Fruit fly (Drosophila melanogaster) whole organism, embryonic: ENCODE data around the gene CG13113.

Experiments
- ATbp ChIP-seq: fragments of 200-800 bp; sonication (Bioruptor generic); optimal IDR thresholded peaks from 2 replicates; lab custom pipeline; 2017; ENCODE audit warnings: missing biosample characterization, mild to moderate bottlenecking, missing genetic modification characterization, missing genetic modification reagents
- Aef1 ChIP-seq: fragments of 200-800 bp; sonication (Bioruptor generic); IDR thresholded peaks from 3 replicates; pipeline ENCODE4 v1.3.6; 2022; ENCODE audit warnings: missing biosample characterization, missing genetic modification characterization
- B-H1 ChIP-seq: fragments of 200-800 bp; sonication (Bioruptor generic); IDR thresholded peaks from 3 replicates; pipeline ENCODE4 v1.3.6; 2022; ENCODE audit warnings: missing biosample characterization, missing genetic modification characterization
- CG10274 ChIP-seq: fragments of 200-800 bp; sonication (Bioruptor generic); optimal IDR thresholded peaks from 3 replicates; lab custom pipeline; 2017; ENCODE audit warnings: missing biosample characterization, mild to moderate bottlenecking, missing genetic modification characterization
- CG10654 ChIP-seq: fragments of 200-800 bp; sonication (Bioruptor generic); optimal IDR thresholded peaks from 2 replicates; lab custom pipeline; 2016; ENCODE audit warnings: missing biosample characterization, missing genetic modification characterization
- CG11504 ChIP-seq: fragments of 200-800 bp; sonication (Bioruptor generic); optimal IDR thresholded peaks from 3 replicates; lab custom pipeline; 2019; ENCODE audit warnings: missing biosample characterization, mild to moderate bottlenecking, missing genetic modification characterization, moderate library complexity
- CG13775 ChIP-seq: fragments of 200-800 bp; sonication (Bioruptor generic); optimal IDR thresholded peaks from 3 replicates; lab custom pipeline; 2017; ENCODE audit warnings: missing biosample characterization, mild to moderate bottlenecking, missing genetic modification characterization
- CG13894 ChIP-seq: fragments of 200-800 bp; sonication (Bioruptor generic); optimal IDR thresholded peaks from 3 replicates; lab custom pipeline; 2018; ENCODE audit warnings: missing biosample characterization, mild to moderate bottlenecking, missing genetic modification characterization, moderate library complexity
- CG17912 ChIP-seq: fragments of 200-800 bp; sonication (Bioruptor generic); optimal IDR thresholded peaks from 2 replicates; lab custom pipeline; 2018; ENCODE audit warnings: missing biosample characterization, mild to moderate bottlenecking, missing genetic modification characterization
- CG18599 ChIP-seq: fragments of 200-800 bp; sonication (Bioruptor generic); optimal IDR thresholded peaks from 3 replicates; lab custom pipeline; 2017; ENCODE audit warnings: missing biosample characterization, missing genetic modification characterization, mild to moderate bottlenecking, moderate library complexity, missing genetic modification reagents
- CG2120 ChIP-seq: fragments of 200-800 bp; sonication (Bioruptor generic); optimal IDR thresholded peaks from 3 replicates; lab custom pipeline; 2016; ENCODE audit warnings: missing biosample characterization, missing genetic modification characterization
- CG2678 ChIP-seq: fragments of 200-800 bp; sonication (Bioruptor generic); optimal IDR thresholded peaks from 3 replicates; lab custom pipeline; 2019; ENCODE audit warnings: missing biosample characterization, mild to moderate bottlenecking, missing genetic modification characterization, moderate library complexity
- CG31224 ChIP-seq: fragments of 200-800 bp; sonication (Bioruptor generic); IDR thresholded peaks from 2 replicates; pipeline ENCODE4 v1.3.6; 2022; ENCODE audit warnings: missing biosample characterization, missing genetic modification characterization
- CG42726 ChIP-seq: fragments of 200-800 bp; sonication (Bioruptor generic); IDR thresholded peaks from 2 replicates; pipeline ENCODE4 v1.3.6; 2022; ENCODE audit warnings: missing biosample characterization, missing genetic modification characterization; ENCODE audit not compliant: partially characterized antibody
- CG7271 ChIP-seq: fragments of 200-800 bp; sonication (Bioruptor generic); optimal IDR thresholded peaks from 2 replicates; lab custom pipeline; 2018; ENCODE audit warnings: missing biosample characterization, mild to moderate bottlenecking, missing genetic modification characterization, moderate library complexity
- CG7556 ChIP-seq: fragments of 200-800 bp; sonication (Bioruptor generic); optimal IDR thresholded peaks from 2 replicates; lab custom pipeline; 2017; ENCODE audit warnings: missing biosample characterization, mild to moderate bottlenecking, missing genetic modification characterization
- CG7745 ChIP-seq: fragments of 200-800 bp; sonication (Bioruptor generic); optimal IDR thresholded peaks from 2 replicates; lab custom pipeline; 2018; ENCODE audit warnings: missing biosample characterization, mild to moderate bottlenecking, missing genetic modification characterization, moderate library complexity
- CG7839 ChIP-seq: fragments of 200-800 bp; sonication (Bioruptor generic); optimal IDR thresholded peaks from 3 replicates; lab custom pipeline; 2018; ENCODE audit warnings: missing biosample characterization, mild to moderate bottlenecking, missing genetic modification characterization, moderate library complexity
- CG7928 ChIP-seq: fragments of 200-800 bp; sonication (Bioruptor generic); optimal IDR thresholded peaks from 2 replicates; lab custom pipeline; 2017; ENCODE audit warnings: missing biosample characterization, mild to moderate bottlenecking, missing genetic modification characterization
- CG8290 ChIP-seq, 3 experiments: fragments of 200-800 bp; sonication (Bioruptor generic); optimal IDR thresholded peaks; 2 replicates each; lab custom pipeline; 2016 to 2019; ENCODE audit warnings: missing biosample characterization in 3 of 3, missing genetic modification characterization in 3 of 3, mild to moderate bottlenecking in 2 of 3, moderate library complexity in 1 of 3
- CG8765 ChIP-seq: fragments of 200-800 bp; sonication (Bioruptor generic); IDR thresholded peaks from 2 replicates; pipeline ENCODE4 v1.3.6; 2022; ENCODE audit warnings: missing biosample characterization, missing genetic modification characterization
- CG9215 ChIP-seq: fragments of 200-800 bp; sonication (Bioruptor generic); IDR thresholded peaks from 2 replicates; pipeline ENCODE4 v1.3.6; 2022; ENCODE audit warnings: missing biosample characterization, missing genetic modification characterization
- CG9797 ChIP-seq: fragments of 200-800 bp; sonication (Bioruptor generic); optimal IDR thresholded peaks from 3 replicates; lab custom pipeline; 2018; ENCODE audit warnings: missing biosample characterization, mild to moderate bottlenecking, missing genetic modification characterization
- CG9932 ChIP-seq: fragments of 200-800 bp; sonication (Bioruptor generic); IDR thresholded peaks from 2 replicates; pipeline ENCODE4 v1.3.6; 2022; ENCODE audit warnings: missing biosample characterization, missing genetic modification characterization
- Dip3 ChIP-seq: fragments of 200-800 bp; sonication (Bioruptor generic); optimal IDR thresholded peaks from 3 replicates; lab custom pipeline; 2016; ENCODE audit warnings: missing biosample characterization, missing genetic modification characterization
- Ets65A ChIP-seq: fragments of 200-800 bp; sonication (Bioruptor generic); peaks from one replicate; lab custom pipeline; 2016; ENCODE audit warnings: missing biosample characterization, missing genetic modification characterization
- Ets97D ChIP-seq: fragments of 200-800 bp; sonication (Bioruptor generic); optimal IDR thresholded peaks from 3 replicates; lab custom pipeline; 2016; ENCODE audit warnings: missing biosample characterization, missing genetic modification characterization
- Fer1 ChIP-seq: fragments of 200-800 bp; sonication (Bioruptor generic); optimal IDR thresholded peaks from 2 replicates; lab custom pipeline; 2017; ENCODE audit warnings: missing biosample characterization, mild to moderate bottlenecking, missing genetic modification characterization
- Hmr ChIP-seq: fragments of 200-800 bp; sonication (Bioruptor generic); optimal IDR thresholded peaks from 3 replicates; lab custom pipeline; 2017; ENCODE audit warnings: mild to moderate bottlenecking, missing biosample characterization, missing genetic modification reagents, missing genetic modification characterization
- Hr51 ChIP-seq, 2 experiments: fragments of 200-800 bp; sonication (Bioruptor generic); optimal IDR thresholded peaks; 2 replicates in 1 of 2; 3 replicates in 1 of 2; lab custom pipeline; 2016 to 2018; ENCODE audit warnings: missing biosample characterization in 2 of 2, missing genetic modification characterization in 2 of 2, mild to moderate bottlenecking in 1 of 2, moderate library complexity in 1 of 2
- NC2β ChIP-seq: fragments of 200-800 bp; sonication (Bioruptor generic); optimal IDR thresholded peaks from 2 replicates; lab custom pipeline; 2016; ENCODE audit warnings: missing biosample characterization, missing genetic modification characterization
- abd-A ChIP-seq: fragments of 200-800 bp; sonication (Bioruptor generic); optimal IDR thresholded peaks from 3 replicates; lab custom pipeline; 2019; ENCODE audit warnings: missing biosample characterization, mild to moderate bottlenecking, missing genetic modification characterization, moderate library complexity
- bigmax ChIP-seq: fragments of 200-800 bp; sonication (Bioruptor generic); optimal IDR thresholded peaks from 2 replicates; lab custom pipeline; 2018; ENCODE audit warnings: missing biosample characterization, mild to moderate bottlenecking, missing genetic modification characterization
- btn ChIP-seq: fragments of 200-800 bp; sonication (Bioruptor generic); optimal IDR thresholded peaks from 2 replicates; lab custom pipeline; 2016; ENCODE audit warnings: missing biosample characterization, missing genetic modification characterization
- caup ChIP-seq: fragments of 200-800 bp; sonication (Bioruptor generic); optimal IDR thresholded peaks from 3 replicates; lab custom pipeline; 2017; ENCODE audit warnings: missing biosample characterization, mild to moderate bottlenecking, missing genetic modification characterization, moderate library complexity; ENCODE audit not compliant: severe bottlenecking
- dati ChIP-seq: fragments of 200-800 bp; sonication (Bioruptor generic); IDR thresholded peaks from 2 replicates; pipeline ENCODE4 v1.3.6; 2022; ENCODE audit warnings: missing biosample characterization, missing genetic modification characterization
- dimm ChIP-seq: fragments of 200-800 bp; sonication (Bioruptor generic); IDR thresholded peaks from 2 replicates; pipeline ENCODE4 v1.3.6; 2022; ENCODE audit warnings: missing biosample characterization, missing genetic modification characterization
- dmrt99B ChIP-seq: fragments of 200-800 bp; sonication (Bioruptor generic); optimal IDR thresholded peaks from 2 replicates; lab custom pipeline; 2018; ENCODE audit warnings: missing biosample characterization, mild to moderate bottlenecking, missing genetic modification characterization, moderate library complexity
- dysf ChIP-seq: fragments of 200-800 bp; sonication (Bioruptor generic); IDR thresholded peaks from 3 replicates; pipeline ENCODE4 v1.3.6; 2022; ENCODE audit warnings: missing biosample characterization, missing genetic modification characterization
- hkb ChIP-seq, 2 experiments: fragments of 200-800 bp in 1 of 2; fragments of >200 bp in 1 of 2; sonication (Bioruptor generic) in 1 of 2; IDR thresholded peaks in 1 of 2; optimal IDR thresholded peaks in 1 of 2; 2 replicates each; pipeline versions ENCODE4 v1.3.6 to Lab custom; 2017 to 2022; ENCODE audit warnings: missing biosample characterization in 1 of 2, missing genetic modification characterization in 1 of 2
- ind ChIP-seq: fragments of 200-800 bp; sonication (Bioruptor generic); optimal IDR thresholded peaks from 3 replicates; lab custom pipeline; 2016; ENCODE audit warnings: missing biosample characterization, missing genetic modification characterization
- lab ChIP-seq: fragments of 200-800 bp; sonication (Bioruptor generic); optimal IDR thresholded peaks from 3 replicates; lab custom pipeline; 2017; ENCODE audit warnings: missing biosample characterization, missing genetic modification characterization, mild to moderate bottlenecking, moderate library complexity, missing genetic modification reagents
- lov ChIP-seq, 2 experiments: fragments of 200-800 bp in 1 of 2; fragments of >200 bp in 1 of 2; sonication (Bioruptor generic) in 1 of 2; IDR thresholded peaks in 1 of 2; optimal IDR thresholded peaks in 1 of 2; 2 replicates in 1 of 2; 3 replicates in 1 of 2; pipeline versions ENCODE4 v1.3.6 to Lab custom; 2017 to 2022; ENCODE audit warnings: missing biosample characterization in 1 of 2, missing genetic modification characterization in 1 of 2
- row ChIP-seq: fragments of 200-800 bp; sonication (Bioruptor generic); IDR thresholded peaks from 3 replicates; pipeline ENCODE4 v1.3.6; 2022; ENCODE audit warnings: missing biosample characterization, missing genetic modification characterization
- salm ChIP-seq: fragments of 200-800 bp; sonication (Bioruptor generic); optimal IDR thresholded peaks from 2 replicates; lab custom pipeline; 2018; ENCODE audit warnings: missing biosample characterization, mild to moderate bottlenecking, missing genetic modification characterization
- trem ChIP-seq: fragments of 200-800 bp; optimal IDR thresholded peaks from 3 replicates; lab custom pipeline; 2019; ENCODE audit warnings: missing biosample characterization, mild to moderate bottlenecking, missing genetic modification characterization, moderate library complexity
- trh ChIP-seq: fragments of 200-800 bp; sonication (Bioruptor generic); optimal IDR thresholded peaks from 2 replicates; lab custom pipeline; 2016; ENCODE audit warnings: missing biosample characterization, missing genetic modification characterization
- unc-4 ChIP-seq: fragments of 200-800 bp; sonication (Bioruptor generic); IDR thresholded peaks from 2 replicates; pipeline ENCODE4 v1.3.6; 2022; ENCODE audit warnings: missing biosample characterization, missing genetic modification characterization; ENCODE audit not compliant: partially characterized antibody
- usp ChIP-seq: fragments of >200 bp; optimal IDR thresholded peaks from 2 replicates; lab custom pipeline; 2017; ENCODE audit warnings: missing biosample characterization, missing genetic modification characterization

Gene CG13113

DNA sequence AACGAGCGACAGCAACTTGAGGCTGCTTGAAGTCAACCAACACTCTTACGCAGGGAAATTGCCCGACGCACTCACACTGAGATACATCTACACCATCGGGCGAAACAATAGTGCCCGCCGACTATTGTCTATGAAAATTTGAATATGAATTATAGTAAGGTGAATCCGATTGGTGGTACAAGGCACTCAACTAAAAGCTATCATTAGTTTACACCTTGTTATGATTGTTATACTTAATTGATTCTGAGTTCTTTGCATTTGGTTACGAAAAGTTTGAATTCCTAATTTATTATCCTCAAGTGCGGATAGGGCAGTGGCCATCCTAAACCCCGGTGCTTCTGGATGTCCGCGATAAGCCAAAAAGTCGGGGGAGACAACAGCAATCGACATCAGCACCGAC is 18.7 kb downstream of the CG13113 start:
- TF ChIP-seq B-H1 (GFP tag; lab: Robert Waterston, UW) (no peak), CG13894 (tag; lab: Kevin White, UChicago) (peak; percentile 11), CG8765 (GFP tag; lab: Robert Waterston, UW) (no peak), CG2120 (peak; percentile 7), abd-A (tag; lab: Kevin White, UChicago) (peak; percentile 29), CG7556 (GFP tag; lab: Kevin White, UChicago) (peak; percentile 17), lab (peak; percentile 35), CG7745 (tag; lab: Kevin White, UChicago) (no peak), ATbp (no peak), hkb (optimal IDR thresholded peaks at IDR 0.05; lab: Kevin White, UChicago) (no peak), hkb (GFP tag; IDR thresholded peaks at IDR 0.05; lab: Robert Waterston, UW) (no peak), CG18599 (GFP tag; lab: Kevin White, UChicago) (peak; percentile 60), Hmr (GFP tag; lab: Kevin White, UChicago) (peak; percentile 26), CG8290 (GFP tag; optimal IDR thresholded peaks at IDR 0.05; lab: Kevin White, UChicago) (no peak), CG8290 (tag; optimal IDR thresholded peaks at IDR 0.05; lab: Kevin White, UChicago) (peak in 1 of 2 experiments; percentile 41), unc-4 (GFP tag; lab: Robert Waterston, UW) (no peak), Fer1 (peak; percentile 36), CG9932 (GFP tag; lab: Robert Waterston, UW) (peak; percentile 51), row (GFP tag; lab: Robert Waterston, UW) (peak; percentile 22; the same call in 1 of the 3 replicates), CG9215 (0 out of 2 replicates have a peak, but pooled peaks have one; percentile 16), Dip3 (peak; percentile 4), CG7839 (tag; lab: Kevin White, UChicago) (peak; percentile 10), CG2678 (tag; lab: Kevin White, UChicago) (peak; percentile 29), dysf (GFP tag; lab: Robert Waterston, UW) (peak; percentile 33; the same call in 1 of the 3 replicates), dmrt99B (tag; lab: Kevin White, UChicago) (peak; percentile 8), ind (GFP tag; lab: Kevin White, UChicago) (no peak), bigmax (GFP tag; lab: Kevin White, UChicago) (no peak), CG7271 (tag; lab: Kevin White, UChicago) (no peak), caup (no peak), dati (GFP tag; lab: Robert Waterston, UW) (no peak), trh (GFP tag; lab: Kevin White, UChicago) (no peak), Ets65A (GFP tag; lab: Kevin White, UChicago) (no peak), CG13775 (GFP tag; lab: Kevin White, UChicago) (no peak), lov (optimal IDR thresholded peaks at IDR 0.05; lab: Kevin White, UChicago) (no peak), lov (GFP tag; IDR thresholded peaks at IDR 0.05; lab: Robert Waterston, UW) (0 out of 3 replicates have a peak, but pooled peaks have one; percentile 20), NC2β (no peak), trem (tag; lab: Kevin White, UChicago) (no peak), CG11504 (tag; lab: Kevin White, UChicago) (peak; percentile 19), Hr51 (GFP tag; optimal IDR thresholded peaks at IDR 0.05; lab: Kevin White, UChicago) (peak in 1 of 2 experiments; percentile 1), CG7928 (GFP tag; lab: Kevin White, UChicago) (no peak)

DNA sequence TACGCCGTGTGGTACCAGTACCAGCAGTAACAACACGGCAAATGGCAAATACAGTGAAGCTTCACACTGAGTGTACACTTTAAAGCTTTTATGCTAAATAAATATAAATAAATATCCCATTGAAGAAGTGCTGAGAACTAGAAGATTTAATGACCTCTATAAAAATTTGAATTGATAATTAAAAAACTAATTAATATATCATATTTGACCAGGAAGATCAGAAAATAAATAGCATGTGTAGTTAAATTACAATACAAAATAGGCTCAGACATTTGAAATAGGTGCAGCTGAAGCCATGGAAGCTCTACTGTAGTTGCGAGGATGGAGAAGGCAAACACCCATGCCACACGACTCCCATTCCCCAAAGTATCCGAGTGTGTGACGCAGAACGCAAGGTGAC is 20.6 kb downstream of the CG13113 start:
- TF ChIP-seq Aef1 (GFP tag; lab: Robert Waterston, UW) (peak; percentile 57; the same call in 2 of the 3 replicates), CG17912 (GFP tag; lab: Kevin White, UChicago) (no peak), CG31224 (GFP tag; lab: Robert Waterston, UW) (no peak), dimm (GFP tag; lab: Robert Waterston, UW) (no peak), CG9797 (GFP tag; lab: Kevin White, UChicago) (no peak), unc-4 (GFP tag; lab: Robert Waterston, UW) (no peak), Ets97D (GFP tag; lab: Kevin White, UChicago) (no peak), btn (GFP tag; lab: Kevin White, UChicago) (no peak), CG10274 (GFP tag; lab: Kevin White, UChicago) (no peak), usp (GFP tag; lab: Kevin White, UChicago) (no peak), CG7839 (tag; lab: Kevin White, UChicago) (peak; percentile 71), CG42726 (GFP tag; lab: Robert Waterston, UW) (no peak), salm (tag; lab: Kevin White, UChicago) (no peak), CG10654 (GFP tag; lab: Kevin White, UChicago) (peak; percentile 31)
